Fruit fly (Drosophila melanogaster) S2 (cell line): ENCODE results near the gene inaF-C.

ENCODE experiments used
- CG8478 ChIP-seq: fragments of >200 bp; optimal IDR thresholded peaks from 2 replicates; lab custom pipeline; 2018
- CTCF ChIP-seq, 2 experiments: fragments of >200 bp; optimal IDR thresholded peaks; 2 replicates each; lab custom pipeline; 2018

- TF ChIP-seq CTCF (optimal IDR thresholded peaks at IDR 0.05; lab: Kevin White, UChicago) (no peak), CG8478 (lab: Kevin White, UChicago) (no peak)
Measured at dm6 chrX:11756892-11757291, 25.3 kb upstream of the inaF-C start.
